Worm (Caenorhabditis elegans) whole organism, early embryonic: ENCODE data around the gene F07E5.12.

Experiments used
- B0310.2 ChIP-seq: sonication (generic microtip); optimal IDR thresholded peaks from 2 replicates; lab custom pipeline; 2016; ENCODE audit warnings: mild to moderate bottlenecking, missing genetic modification characterization, missing compliant biosample characterization
- F13C5.2 ChIP-seq: sonication (generic microtip); optimal IDR thresholded peaks from 2 replicates; lab custom pipeline; 2017; ENCODE audit warnings: mild to moderate bottlenecking, missing genetic modification characterization, inconsistent platforms, missing compliant biosample characterization
- aly-1 ChIP-seq: sonication (generic microtip); optimal IDR thresholded peaks from 2 replicates; lab custom pipeline; 2016; ENCODE audit warnings: missing genetic modification characterization, missing compliant biosample characterization
- ama-1 ChIP-seq: fragments of 150-350 bp; optimal IDR thresholded peaks from 2 replicates; lab custom pipeline; 2014
- ceh-13 ChIP-seq: fragments of 200-800 bp; sonication (Bioruptor generic); optimal IDR thresholded peaks from 2 replicates; lab custom pipeline; 2018; ENCODE audit warnings: mild to moderate bottlenecking, missing genetic modification characterization, missing compliant biosample characterization
- ceh-36 ChIP-seq: sonication (generic microtip); optimal IDR thresholded peaks from 2 replicates; lab custom pipeline; 2016; ENCODE audit warnings: missing genetic modification characterization, inconsistent platforms, missing compliant biosample characterization
- ets-7 ChIP-seq: sonication (generic microtip); optimal IDR thresholded peaks from 2 replicates; lab custom pipeline; 2016; ENCODE audit warnings: missing genotype, missing genetic modification characterization, missing compliant biosample characterization
- flt-1 ChIP-seq: fragments of 200-800 bp; sonication (Bioruptor generic); IDR thresholded peaks from 2 replicates; pipeline ENCODE4 v1.3.6; 2022; ENCODE audit warnings: missing genetic modification characterization, missing compliant biosample characterization
- hmbx-1 ChIP-seq: sonication (generic microtip); optimal IDR thresholded peaks from 2 replicates; lab custom pipeline; 2016; ENCODE audit warnings: mild to moderate bottlenecking, missing genetic modification characterization, missing compliant biosample characterization
- hmg-4 ChIP-seq: fragments of 200-800 bp; sonication (Bioruptor generic); optimal IDR thresholded peaks from 2 replicates; lab custom pipeline; 2018; ENCODE audit warnings: mild to moderate bottlenecking, missing genetic modification characterization, missing compliant biosample characterization
- hnd-1 ChIP-seq: sonication (generic microtip); optimal IDR thresholded peaks from 2 replicates; lab custom pipeline; 2016; ENCODE audit warnings: missing genetic modification characterization, missing compliant biosample characterization
- pes-1 ChIP-seq: fragments of 200-800 bp; sonication (Bioruptor generic); IDR thresholded peaks from 2 replicates; pipeline ENCODE4 v1.3.6; 2022; ENCODE audit warnings: missing genetic modification reagents, missing genetic modification characterization, missing compliant biosample characterization
- scrt-1 ChIP-seq: fragments of 200-800 bp; sonication (Bioruptor generic); IDR thresholded peaks from 2 replicates; pipeline ENCODE4 v1.3.6; 2022; ENCODE audit warnings: missing genetic modification characterization, missing compliant biosample characterization
- sea-1 ChIP-seq: fragments of 200-800 bp; sonication (Bioruptor generic); conservative IDR thresholded peaks from 2 replicates; pipeline ENCODE4 v1.3.6; 2022; ENCODE audit warnings: missing genetic modification characterization, missing compliant biosample characterization
- tbx-11 ChIP-seq: fragments of 200-800 bp; sonication (Bioruptor generic); IDR thresholded peaks from 2 replicates; pipeline ENCODE4 v1.3.6; 2022; ENCODE audit warnings: missing genetic modification characterization, missing compliant biosample characterization
- tbx-37 ChIP-seq: fragments of 200-800 bp; sonication (Bioruptor generic); conservative IDR thresholded peaks from 2 replicates; pipeline ENCODE4 v1.3.6; 2022; ENCODE audit warnings: missing genetic modification reagents, missing genetic modification characterization, missing compliant biosample characterization
- tra-4 ChIP-seq: sonication (generic microtip); optimal IDR thresholded peaks from 2 replicates; lab custom pipeline; 2017; ENCODE audit warnings: missing genetic modification characterization, missing compliant biosample characterization

Gene F07E5.12

DNA sequence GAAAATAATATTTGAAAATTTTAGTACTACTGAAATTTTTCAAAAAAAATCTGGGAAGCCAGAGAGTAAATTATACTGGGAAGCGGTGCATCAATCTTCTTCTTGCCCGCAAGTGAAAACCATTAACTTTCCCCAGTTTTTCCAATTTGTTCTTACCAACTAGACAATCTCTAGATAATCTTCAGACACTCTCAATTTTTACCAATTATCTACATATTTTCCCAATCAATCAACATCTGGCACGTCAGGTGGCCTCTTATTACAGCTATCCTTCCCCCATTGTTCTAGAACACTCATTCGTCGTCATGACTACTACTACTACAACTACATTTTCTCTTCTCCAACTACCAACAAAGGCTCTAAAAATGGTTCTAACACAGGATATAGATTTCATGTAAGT lies 3.3 kb upstream of the F07E5.12 start, which contains the start of gene fbxb-6:
Gene fbxb-6 (plus strand): TSS at position 301 of the 400 bp plus-strand sequence.
- TF ChIP-seq sea-1 (GFP tag; lab: Robert Waterston, UW) (no peak), hnd-1 (tag; lab: Kevin White, UChicago) (no peak), tbx-11 (GFP tag; lab: Robert Waterston, UW) (no peak)

DNA sequence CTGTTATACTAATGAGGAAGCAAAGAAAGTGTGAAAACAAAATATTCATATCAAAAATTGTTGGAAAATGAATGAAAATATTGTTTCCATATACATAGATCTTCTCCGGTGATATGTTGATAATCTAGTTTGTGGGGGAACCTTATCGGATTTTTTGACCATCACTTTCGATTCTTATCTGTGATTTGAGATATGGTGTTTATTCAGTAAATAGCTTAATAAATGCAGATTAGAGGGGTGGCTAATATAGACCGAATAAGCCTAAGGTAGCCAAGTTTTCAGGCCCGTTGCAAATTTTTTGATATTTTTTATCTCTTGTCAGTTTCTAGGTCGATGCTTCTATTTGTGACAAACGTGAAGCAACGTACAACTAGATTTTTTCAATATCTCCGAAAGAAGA lies 3.7 kb downstream of the F07E5.12 start, which contains the start of gene F07E5.7:
Gene F07E5.7 (minus strand): TSS at position 101 of the 400 bp plus-strand sequence.
- TF ChIP-seq hmbx-1 (tag; lab: Kevin White, UChicago), result no peak
- TF ChIP-seq F13C5.2 (tag; lab: Kevin White, UChicago), result no peak
- no peak for TF ChIP-seq B0310.2
- no peak for TF ChIP-seq tra-4 (tag; lab: Kevin White, UChicago)
- TF ChIP-seq hmg-4, result no peak
- no peak for TF ChIP-seq sea-1 (GFP tag; lab: Robert Waterston, UW)
- no peak for TF ChIP-seq scrt-1 (GFP tag; lab: Robert Waterston, UW)
- TF ChIP-seq flt-1, result no peak
- no peak for TF ChIP-seq ama-1
- TF ChIP-seq pes-1 (GFP tag; lab: Robert Waterston, UW), result no peak
- TF ChIP-seq ceh-13 (GFP tag; lab: Kevin White, UChicago), result no peak
- TF ChIP-seq ceh-36 (tag; lab: Kevin White, UChicago), result no peak
- no peak for TF ChIP-seq hnd-1 (tag; lab: Kevin White, UChicago)
- no peak for TF ChIP-seq tbx-11 (GFP tag; lab: Robert Waterston, UW)
- TF ChIP-seq aly-1 (tag; lab: Kevin White, UChicago), result no peak
- no peak for TF ChIP-seq ets-7 (tag; lab: Kevin White, UChicago)
- TF ChIP-seq tbx-37 (GFP tag; lab: Robert Waterston, UW), result no peak

DNA sequence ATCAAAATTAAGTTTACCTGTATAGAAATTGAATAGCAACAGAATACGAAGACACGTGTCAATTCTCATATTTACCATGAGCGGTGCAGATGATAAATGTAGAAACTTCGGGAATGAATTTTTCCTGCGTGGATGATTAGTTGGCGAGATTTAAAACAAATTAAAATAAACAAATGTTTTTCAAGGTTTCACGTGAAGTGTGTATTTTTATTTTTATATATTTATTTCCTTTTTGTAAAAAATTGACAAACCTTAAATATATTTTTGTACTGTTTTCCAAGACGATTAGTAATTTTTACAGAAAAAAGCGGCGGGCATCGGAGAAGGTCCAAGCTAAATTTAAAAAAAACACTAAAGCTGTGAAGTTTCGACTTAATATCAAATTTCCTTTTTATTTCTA lies 7.7 kb downstream of the F07E5.12 start, which contains the start of gene F07E5.8:
Gene F07E5.8 (minus strand): TSS at position 101 of the 400 bp plus-strand sequence.
- TF ChIP-seq hmg-4, result no peak
- TF ChIP-seq ceh-36 (tag; lab: Kevin White, UChicago), result no peak
- no peak for TF ChIP-seq flt-1
- no peak for TF ChIP-seq tra-4 (tag; lab: Kevin White, UChicago)
- no peak for TF ChIP-seq ets-7 (tag; lab: Kevin White, UChicago)
- TF ChIP-seq ama-1, result no peak
- no peak for TF ChIP-seq hnd-1 (tag; lab: Kevin White, UChicago)
- TF ChIP-seq scrt-1 (GFP tag; lab: Robert Waterston, UW), result no peak

DNA sequence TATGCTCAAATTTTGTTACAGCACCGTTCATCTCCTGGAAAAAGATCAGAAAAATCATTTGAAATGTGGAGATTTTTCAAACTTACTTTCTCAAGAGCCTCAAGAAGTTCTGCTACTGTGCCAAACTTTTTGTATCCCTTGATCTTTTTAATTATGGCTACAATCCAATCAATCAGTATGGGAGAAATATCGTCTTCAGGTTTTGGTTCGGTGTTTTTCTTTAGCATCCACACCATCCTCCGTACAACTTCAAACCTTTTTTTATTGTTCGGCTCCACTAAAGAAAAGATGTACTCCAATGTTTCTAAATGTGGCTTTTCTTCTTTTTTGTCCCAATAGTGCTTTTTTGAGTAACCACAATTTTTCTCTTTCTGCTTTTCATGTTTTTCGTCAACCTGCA lies 8.7 kb downstream of the F07E5.12 start:
- TF ChIP-seq hmbx-1 (tag; lab: Kevin White, UChicago) (no peak), pes-1 (GFP tag; lab: Robert Waterston, UW) (no peak), ceh-13 (GFP tag; lab: Kevin White, UChicago) (no peak), B0310.2 (no peak), ets-7 (tag; lab: Kevin White, UChicago) (no peak), ceh-36 (tag; lab: Kevin White, UChicago) (no peak), flt-1 (no peak), tbx-11 (GFP tag; lab: Robert Waterston, UW) (no peak), F13C5.2 (tag; lab: Kevin White, UChicago) (no peak), tbx-37 (GFP tag; lab: Robert Waterston, UW) (no peak), tra-4 (tag; lab: Kevin White, UChicago) (no peak), ama-1 (no peak), aly-1 (tag; lab: Kevin White, UChicago) (no peak), sea-1 (GFP tag; lab: Robert Waterston, UW) (no peak), scrt-1 (GFP tag; lab: Robert Waterston, UW) (no peak), hmg-4 (no peak), hnd-1 (tag; lab: Kevin White, UChicago) (no peak)

DNA sequence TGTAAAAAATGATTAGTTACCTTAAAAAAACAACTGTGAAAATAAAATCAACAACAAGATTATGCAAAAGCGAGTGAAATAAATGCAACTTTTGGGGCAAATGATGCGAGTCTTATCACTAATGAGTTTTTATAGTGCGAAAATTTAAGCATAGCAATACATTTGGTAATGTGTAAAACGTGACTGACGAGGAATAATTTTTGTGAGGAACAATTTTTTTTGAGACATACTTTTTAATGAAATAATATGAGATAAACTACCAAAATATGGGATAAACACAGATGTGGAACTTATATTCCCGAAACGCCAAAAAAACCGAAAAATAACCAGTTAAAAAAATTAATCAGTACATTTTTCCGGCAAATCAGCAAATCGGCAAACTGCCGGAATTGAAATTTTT lies 12.7 kb downstream of the F07E5.12 start, which contains the start of gene F07E5.9:
Gene F07E5.9 (minus strand): TSS at position 101 of the 400 bp plus-strand sequence.
- TF ChIP-seq hmbx-1 (tag; lab: Kevin White, UChicago), result no peak
- TF ChIP-seq aly-1 (tag; lab: Kevin White, UChicago), result no peak

DNA sequence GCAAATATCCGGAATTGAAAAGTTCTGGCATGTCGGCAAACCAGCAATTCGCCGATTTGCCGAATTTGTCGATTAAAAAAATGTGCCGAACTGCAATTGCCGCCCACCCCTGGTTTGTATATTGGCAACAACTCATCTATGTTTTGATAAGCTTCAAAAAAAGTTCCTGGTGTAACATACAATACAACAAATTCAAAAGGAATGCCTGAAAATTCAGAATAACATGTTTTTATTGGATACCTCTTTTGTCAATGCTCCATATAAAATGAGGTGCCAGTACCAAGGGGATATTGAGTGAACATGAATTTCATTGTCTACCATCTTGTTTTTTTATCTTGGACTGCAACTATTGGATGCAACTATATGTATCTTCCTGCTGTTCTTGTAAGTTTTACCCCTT lies 13.5 kb downstream of the F07E5.12 start, which contains the start of gene T16A1.4:
Gene T16A1.4 (plus strand): TSS at position 301 of the 400 bp plus-strand sequence.
- TF ChIP-seq ama-1, result no peak
- TF ChIP-seq pes-1 (GFP tag; lab: Robert Waterston, UW), result no peak
- no peak for TF ChIP-seq sea-1 (GFP tag; lab: Robert Waterston, UW)
- TF ChIP-seq F13C5.2 (tag; lab: Kevin White, UChicago), result no peak
- TF ChIP-seq hnd-1 (tag; lab: Kevin White, UChicago), result no peak
- no peak for TF ChIP-seq tbx-37 (GFP tag; lab: Robert Waterston, UW)
- TF ChIP-seq aly-1 (tag; lab: Kevin White, UChicago), result no peak
- no peak for TF ChIP-seq ceh-13 (GFP tag; lab: Kevin White, UChicago)
- TF ChIP-seq B0310.2, result no peak
- no peak for TF ChIP-seq flt-1
- TF ChIP-seq scrt-1 (GFP tag; lab: Robert Waterston, UW), result no peak
- no peak for TF ChIP-seq hmg-4
- TF ChIP-seq hmbx-1 (tag; lab: Kevin White, UChicago), result no peak
- TF ChIP-seq tbx-11 (GFP tag; lab: Robert Waterston, UW), result no peak
- no peak for TF ChIP-seq ets-7 (tag; lab: Kevin White, UChicago)
- TF ChIP-seq tra-4 (tag; lab: Kevin White, UChicago), result no peak

DNA sequence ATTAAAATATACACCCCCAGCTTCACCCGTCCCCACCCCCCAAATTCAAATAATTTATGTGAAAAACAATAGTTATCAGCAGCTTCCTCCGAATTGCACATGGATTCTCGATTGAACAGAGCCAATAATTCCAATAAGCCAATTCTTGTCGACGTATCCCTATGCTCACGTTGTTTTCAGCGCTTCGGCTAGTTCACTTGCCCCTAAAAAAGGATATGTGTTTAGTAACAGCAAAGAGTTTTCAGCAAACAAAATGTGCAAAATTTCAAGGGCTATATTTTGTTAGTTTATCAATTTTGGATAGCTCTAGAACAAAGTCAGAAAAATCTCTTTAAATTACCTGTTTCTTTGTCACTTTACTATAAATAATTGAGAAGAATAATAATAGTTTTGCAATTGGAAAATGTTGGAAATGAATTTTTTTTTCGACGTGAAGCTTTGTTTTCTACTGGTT lies 16.0 kb downstream of the F07E5.12 start, which contains the start of the genes T16A1.5 and fbxc-49:
Gene T16A1.5 (minus strand): TSS at position 101 of the 454 bp plus-strand sequence.
Gene fbxc-49 (plus strand): TSS at position 404 of the 454 bp plus-strand sequence.
- TF ChIP-seq pes-1 (GFP tag; lab: Robert Waterston, UW) (no peak), tra-4 (tag; lab: Kevin White, UChicago) (no peak), hnd-1 (tag; lab: Kevin White, UChicago) (no peak), tbx-37 (GFP tag; lab: Robert Waterston, UW) (no peak), ceh-36 (tag; lab: Kevin White, UChicago) (no peak), ets-7 (tag; lab: Kevin White, UChicago) (no peak), hmg-4 (no peak), ama-1 (no peak), hmbx-1 (tag; lab: Kevin White, UChicago) (no peak)
